Fruit fly (Drosophila melanogaster) S2 (cell line): ENCODE results near the gene Fibp.

Experiments used
- CG8478 ChIP-seq: fragments of >200 bp; optimal IDR thresholded peaks from 2 replicates; lab custom pipeline; 2018
- CTCF ChIP-seq, 2 experiments: fragments of >200 bp; optimal IDR thresholded peaks; 2 replicates each; lab custom pipeline; 2018

DNA sequence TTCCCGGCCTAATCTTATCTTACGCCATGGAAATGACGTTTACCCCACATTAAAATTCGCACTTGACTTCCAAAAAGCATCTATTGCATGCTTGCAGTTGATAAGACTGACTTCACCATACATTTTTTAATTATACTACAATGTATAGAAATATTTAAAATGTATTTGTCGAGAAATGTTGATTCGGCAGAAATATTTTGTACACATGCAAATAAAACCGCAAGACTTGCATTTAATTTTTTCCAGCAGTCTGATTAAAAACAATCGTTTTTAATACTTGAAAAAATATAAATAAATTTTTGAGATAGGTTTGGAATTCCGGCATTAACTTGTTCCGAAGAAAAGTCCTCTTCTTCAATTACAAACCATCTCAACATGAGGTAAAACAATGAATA lies 28.1 kb upstream of the Fibp start:
- TF ChIP-seq CG8478 (no peak), CTCF (optimal IDR thresholded peaks at IDR 0.05; lab: Kevin White, UChicago) (no peak)
